Fruit fly (Drosophila melanogaster) whole organism, embryonic: Measurements from ENCODE around the gene dsx.

Source experiments
- Asciz ChIP-seq: fragments of 200-800 bp; sonication (Bioruptor generic); optimal IDR thresholded peaks from 2 replicates; lab custom pipeline; 2017; ENCODE audit warnings: missing biosample characterization, mild to moderate bottlenecking, missing genetic modification characterization, missing genetic modification reagents
- Atf-2 ChIP-seq: fragments of 200-800 bp; sonication (Bioruptor generic); optimal IDR thresholded peaks from 2 replicates; lab custom pipeline; 2016; ENCODE audit warnings: missing biosample characterization, missing genetic modification characterization
- B-H2 ChIP-seq: fragments of 200-800 bp; sonication (Bioruptor generic); optimal IDR thresholded peaks from 2 replicates; lab custom pipeline; 2018; ENCODE audit warnings: missing biosample characterization, mild to moderate bottlenecking, missing genetic modification characterization
- Bteb2 ChIP-seq: fragments of 200-800 bp; sonication (Bioruptor generic); optimal IDR thresholded peaks from 2 replicates; lab custom pipeline; 2016; ENCODE audit warnings: missing biosample characterization, missing genetic modification characterization
- CG10267 ChIP-seq: fragments of 200-800 bp; sonication (Bioruptor generic); optimal IDR thresholded peaks from 2 replicates; lab custom pipeline; 2018; ENCODE audit warnings: missing biosample characterization, mild to moderate bottlenecking, missing genetic modification characterization, moderate library complexity
- CG10321 ChIP-seq: fragments of 200-800 bp; sonication (Bioruptor generic); IDR thresholded peaks from 2 replicates; pipeline ENCODE4 v1.3.6; 2022; ENCODE audit warnings: missing biosample characterization, missing genetic modification characterization
- CG13123 ChIP-seq: fragments of 200-800 bp; sonication (Bioruptor generic); optimal IDR thresholded peaks from 2 replicates; lab custom pipeline; 2016; ENCODE audit warnings: missing biosample characterization, missing genetic modification characterization
- CG13296 ChIP-seq: fragments of 200-800 bp; sonication (Bioruptor generic); optimal IDR thresholded peaks from 3 replicates; lab custom pipeline; 2018; ENCODE audit warnings: missing biosample characterization, mild to moderate bottlenecking, missing genetic modification characterization
- CG2199 ChIP-seq: fragments of 200-800 bp; sonication (Bioruptor generic); IDR thresholded peaks from 3 replicates; pipeline ENCODE4 v1.3.6; 2022; ENCODE audit warnings: missing biosample characterization, missing genetic modification characterization
- CG31365 ChIP-seq: fragments of 200-800 bp; sonication (Bioruptor generic); optimal IDR thresholded peaks from 2 replicates; lab custom pipeline; 2018; ENCODE audit warnings: missing biosample characterization, mild to moderate bottlenecking, missing genetic modification characterization
- CG3407 ChIP-seq: fragments of 200-800 bp; sonication (Bioruptor generic); optimal IDR thresholded peaks from 2 replicates; lab custom pipeline; 2018; ENCODE audit warnings: missing biosample characterization, mild to moderate bottlenecking, missing genetic modification characterization
- CG6254 ChIP-seq: fragments of 200-800 bp; sonication (Bioruptor generic); optimal IDR thresholded peaks from 3 replicates; lab custom pipeline; 2017; ENCODE audit warnings: mild to moderate bottlenecking, missing biosample characterization, missing genetic modification reagents, missing genetic modification characterization
- CG6654 ChIP-seq: fragments of 200-800 bp; sonication (Bioruptor generic); optimal IDR thresholded peaks from 2 replicates; lab custom pipeline; 2017; ENCODE audit warnings: missing biosample characterization, mild to moderate bottlenecking, missing genetic modification characterization
- CG6813 ChIP-seq: fragments of 200-800 bp; sonication (Bioruptor generic); optimal IDR thresholded peaks from 2 replicates; lab custom pipeline; 2017; ENCODE audit warnings: missing biosample characterization, missing genetic modification characterization, mild to moderate bottlenecking, moderate library complexity, missing genetic modification reagents
- CG7963 ChIP-seq: fragments of 200-800 bp; sonication (Bioruptor generic); IDR thresholded peaks from 3 replicates; pipeline ENCODE4 v1.3.6; 2022; ENCODE audit warnings: missing biosample characterization, missing genetic modification characterization; ENCODE audit not compliant: partially characterized antibody
- CG8765 ChIP-seq: fragments of 200-800 bp; sonication (Bioruptor generic); IDR thresholded peaks from 2 replicates; pipeline ENCODE4 v1.3.6; 2022; ENCODE audit warnings: missing biosample characterization, missing genetic modification characterization
- CoRest ChIP-seq: fragments of 200-800 bp; sonication (Bioruptor generic); optimal IDR thresholded peaks from 3 replicates; lab custom pipeline; 2018; ENCODE audit warnings: missing biosample characterization, mild to moderate bottlenecking, missing genetic modification characterization, moderate library complexity
- Hand ChIP-seq: fragments of 200-800 bp; sonication (Bioruptor generic); optimal IDR thresholded peaks from 2 replicates; lab custom pipeline; 2017; ENCODE audit warnings: mild to moderate bottlenecking, missing biosample characterization, missing genetic modification reagents, missing genetic modification characterization
- Mad ChIP-seq: fragments of 200-800 bp; sonication (Bioruptor generic); optimal IDR thresholded peaks from 2 replicates; lab custom pipeline; 2016; ENCODE audit warnings: missing biosample characterization, missing genetic modification characterization
- Max ChIP-seq: fragments of 200-800 bp; sonication (Bioruptor generic); optimal IDR thresholded peaks from 2 replicates; lab custom pipeline; 2016; ENCODE audit warnings: missing biosample characterization, mild to moderate bottlenecking, missing genetic modification characterization
- Nf-YB ChIP-seq: fragments of 200-800 bp; sonication (Bioruptor generic); optimal IDR thresholded peaks from 3 replicates; lab custom pipeline; 2019; ENCODE audit warnings: missing biosample characterization, mild to moderate bottlenecking, missing genetic modification characterization, moderate library complexity
- Poxn ChIP-seq: fragments of 200-800 bp; sonication (Bioruptor generic); IDR thresholded peaks from 2 replicates; pipeline ENCODE4 v1.3.6; 2022; ENCODE audit warnings: missing biosample characterization, missing genetic modification characterization
- Side ChIP-seq: fragments of 200-800 bp; sonication (Bioruptor generic); optimal IDR thresholded peaks from 2 replicates; lab custom pipeline; 2016; ENCODE audit warnings: missing biosample characterization, missing genetic modification characterization
- Sry-δ ChIP-seq: fragments of 200-800 bp; sonication (Bioruptor generic); optimal IDR thresholded peaks from 2 replicates; lab custom pipeline; 2016; ENCODE audit warnings: missing biosample characterization, missing genetic modification characterization
- aop ChIP-seq: fragments of 200-800 bp; sonication (Bioruptor generic); IDR thresholded peaks from 2 replicates; pipeline ENCODE4 v1.3.6; 2022; ENCODE audit warnings: missing biosample characterization, missing genetic modification characterization
- ara ChIP-seq: fragments of 200-800 bp; sonication (Bioruptor generic); IDR thresholded peaks from 2 replicates; pipeline ENCODE4 v1.3.6; 2022; ENCODE audit warnings: missing biosample characterization, missing genetic modification characterization
- ase ChIP-seq: fragments of 200-800 bp; sonication (Bioruptor generic); IDR thresholded peaks from 3 replicates; pipeline ENCODE4 v1.3.6; 2022; ENCODE audit warnings: missing biosample characterization, missing genetic modification characterization
- br ChIP-seq: fragments of >200 bp; optimal IDR thresholded peaks from 2 replicates; lab custom pipeline; 2017
- cas ChIP-seq: fragments of 200-800 bp; sonication (Bioruptor generic); IDR thresholded peaks from 2 replicates; pipeline ENCODE4 v1.3.6; 2022; ENCODE audit warnings: missing biosample characterization, missing genetic modification characterization
- chinmo ChIP-seq: fragments of 200-800 bp; sonication (Bioruptor generic); IDR thresholded peaks from 4 replicates; pipeline ENCODE4 v1.3.6; 2022; ENCODE audit warnings: missing biosample characterization, missing genetic modification characterization; ENCODE audit not compliant: partially characterized antibody
- ci ChIP-seq: fragments of 200-800 bp; sonication (Bioruptor generic); IDR thresholded peaks from 3 replicates; pipeline ENCODE4 v1.3.6; 2022; ENCODE audit warnings: missing biosample characterization, missing genetic modification characterization
- cwo ChIP-seq: fragments of 200-800 bp; sonication (Bioruptor generic); optimal IDR thresholded peaks from 3 replicates; lab custom pipeline; 2017; ENCODE audit warnings: missing biosample characterization, missing genetic modification characterization, mild to moderate bottlenecking, moderate library complexity, missing genetic modification reagents
- fd96Cb ChIP-seq: fragments of 200-800 bp; sonication (Bioruptor generic); optimal IDR thresholded peaks from 2 replicates; lab custom pipeline; 2018; ENCODE audit warnings: missing biosample characterization, mild to moderate bottlenecking, missing genetic modification characterization, moderate library complexity
- h ChIP-seq: fragments of >200 bp; optimal IDR thresholded peaks from 2 replicates; lab custom pipeline; 2017
- hbn ChIP-seq: fragments of 200-800 bp; sonication (Bioruptor generic); IDR thresholded peaks from 2 replicates; pipeline ENCODE4 v1.3.6; 2022; ENCODE audit warnings: missing biosample characterization, missing genetic modification characterization; ENCODE audit not compliant: partially characterized antibody
- ind ChIP-seq: fragments of 200-800 bp; sonication (Bioruptor generic); optimal IDR thresholded peaks from 3 replicates; lab custom pipeline; 2016; ENCODE audit warnings: missing biosample characterization, missing genetic modification characterization
- klu ChIP-seq: fragments of 200-800 bp; sonication (Bioruptor generic); IDR thresholded peaks from 2 replicates; pipeline ENCODE4 v1.3.6; 2022; ENCODE audit warnings: missing biosample characterization, missing genetic modification characterization
- kni ChIP-seq: fragments of 200-800 bp; sonication (Bioruptor generic); optimal IDR thresholded peaks from 3 replicates; lab custom pipeline; 2017; ENCODE audit warnings: mild to moderate bottlenecking, missing biosample characterization, missing genetic modification reagents, missing genetic modification characterization
- knrl ChIP-seq: fragments of 200-800 bp; sonication (Bioruptor generic); IDR thresholded peaks from 3 replicates; pipeline ENCODE4 v1.3.6; 2022; ENCODE audit warnings: missing biosample characterization, missing genetic modification characterization; ENCODE audit not compliant: partially characterized antibody
- lola ChIP-seq, 3 experiments: fragments of >200 bp in 2 of 3; fragments of 200-800 bp in 1 of 3; sonication (Bioruptor generic) in 1 of 3; optimal IDR thresholded peaks; 2 replicates each; lab custom pipeline; 2017 to 2019; ENCODE audit warnings: missing biosample characterization in 3 of 3, missing genetic modification characterization in 3 of 3, mild to moderate bottlenecking in 1 of 3, moderate library complexity in 1 of 3
- mirr ChIP-seq: fragments of 200-800 bp; sonication (Bioruptor generic); optimal IDR thresholded peaks from 3 replicates; lab custom pipeline; 2018; ENCODE audit warnings: missing biosample characterization, mild to moderate bottlenecking, missing genetic modification characterization
- mld ChIP-seq: fragments of 200-800 bp; sonication (Bioruptor generic); IDR thresholded peaks from 3 replicates; pipeline ENCODE4 v1.3.6; 2022; ENCODE audit warnings: missing biosample characterization, missing genetic modification characterization; ENCODE audit not compliant: partially characterized antibody
- oc ChIP-seq: fragments of 200-800 bp; sonication (Bioruptor generic); optimal IDR thresholded peaks from 2 replicates; lab custom pipeline; 2018; ENCODE audit warnings: missing biosample characterization, mild to moderate bottlenecking, missing genetic modification characterization, moderate library complexity
- pita ChIP-seq: fragments of 200-800 bp; sonication (Bioruptor generic); optimal IDR thresholded peaks from 2 replicates; lab custom pipeline; 2017; ENCODE audit warnings: missing biosample characterization, mild to moderate bottlenecking, missing genetic modification characterization
- rib ChIP-seq: fragments of 200-800 bp; sonication (Bioruptor generic); IDR thresholded peaks from 2 replicates; pipeline ENCODE4 v1.3.6; 2022; ENCODE audit warnings: missing biosample characterization, missing genetic modification characterization
- seq ChIP-seq: fragments of 200-800 bp; sonication (Bioruptor generic); IDR thresholded peaks from 2 replicates; pipeline ENCODE4 v1.3.6; 2022; ENCODE audit warnings: missing biosample characterization, missing genetic modification characterization
- shn ChIP-seq: fragments of 200-800 bp; sonication (Bioruptor generic); optimal IDR thresholded peaks from 3 replicates; lab custom pipeline; 2016; ENCODE audit warnings: missing biosample characterization, missing genetic modification characterization
- sima ChIP-seq: fragments of 200-800 bp; sonication (Bioruptor generic); optimal IDR thresholded peaks from 2 replicates; lab custom pipeline; 2016; ENCODE audit warnings: missing biosample characterization, missing genetic modification characterization
- slou ChIP-seq: fragments of 200-800 bp; sonication (Bioruptor generic); optimal IDR thresholded peaks from 3 replicates; lab custom pipeline; 2016; ENCODE audit warnings: missing biosample characterization, missing genetic modification characterization
- sna ChIP-seq: fragments of 200-800 bp; sonication (Bioruptor generic); IDR thresholded peaks from 2 replicates; pipeline ENCODE4 v1.3.6; 2022; ENCODE audit warnings: missing biosample characterization, missing genetic modification characterization; ENCODE audit not compliant: partially characterized antibody
- yki ChIP-seq: fragments of >200 bp; optimal IDR thresholded peaks from 3 replicates; lab custom pipeline; 2018

dsx gene

DNA sequence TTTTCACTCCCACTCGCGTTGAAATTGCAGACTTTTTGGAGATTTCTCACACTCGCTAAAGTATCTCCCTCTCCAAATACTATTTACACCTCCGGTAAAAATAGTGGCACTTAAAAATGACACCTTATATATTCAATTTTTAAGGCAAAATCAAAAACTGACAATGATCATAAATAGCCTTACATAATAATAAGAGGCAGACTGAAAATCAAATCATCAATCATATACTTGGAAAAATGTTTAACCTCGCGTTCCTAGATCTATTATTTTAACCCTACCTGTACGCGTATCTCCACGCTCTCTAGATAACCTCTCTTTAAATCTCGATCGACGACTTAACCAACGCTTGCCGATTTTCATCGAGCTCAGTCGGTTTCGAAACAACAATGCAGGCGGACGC, 71.8 kb downstream of the dsx start (continued):
- TF ChIP-seq CoRest (tag; lab: Kevin White, UChicago) (peak; percentile 71), CG10321 (GFP tag; lab: Robert Waterston, UW) (no peak), Hand (GFP tag; lab: Kevin White, UChicago) (peak; percentile 57), CG6654 (GFP tag; lab: Kevin White, UChicago) (no peak), h (no peak), CG13123 (GFP tag; lab: Kevin White, UChicago) (no peak), CG7963 (GFP tag; lab: Robert Waterston, UW) (no peak), CG6254 (GFP tag; lab: Kevin White, UChicago) (peak; percentile 15), sna (GFP tag; lab: Robert Waterston, UW) (no peak), Side (GFP tag; lab: Kevin White, UChicago) (peak; percentile 61), rib (GFP tag; lab: Robert Waterston, UW) (peak; percentile 45), kni (GFP tag; lab: Kevin White, UChicago) (no peak), fd96Cb (tag; lab: Kevin White, UChicago) (peak; percentile 16), yki (lab: Kevin White, UChicago) (no peak), Bteb2 (peak; percentile 32), mirr (GFP tag; lab: Kevin White, UChicago) (no peak), Poxn (GFP tag; lab: Robert Waterston, UW) (0 out of 2 replicates have a peak, but pooled peaks have one; percentile 12), CG2199 (GFP tag; lab: Robert Waterston, UW) (no peak), ci (GFP tag; lab: Robert Waterston, UW) (peak; percentile 44; the same call in 1 of the 3 replicates), B-H2 (GFP tag; lab: Kevin White, UChicago) (no peak), oc (no peak), ind (GFP tag; lab: Kevin White, UChicago) (peak; percentile 71), lola (GFP tag; optimal IDR thresholded peaks at IDR 0.05; lab: Kevin White, UChicago) (no peak), sima (no peak), knrl (no peak), hbn (no peak), CG13296 (peak; percentile 69), br (lab: Kevin White, UChicago) (no peak), seq (GFP tag; lab: Robert Waterston, UW) (peak; percentile 65; the same call in 1 of the 2 replicates), mld (GFP tag; lab: Robert Waterston, UW) (no peak), Max (GFP tag; lab: Kevin White, UChicago) (peak; percentile 62), CG8765 (GFP tag; lab: Robert Waterston, UW) (no peak; the same call in 1 of the 2 replicates), Asciz (peak; percentile 54), CG31365 (tag; lab: Kevin White, UChicago) (peak; percentile 40), CG10267 (peak; percentile 49), cwo (peak; percentile 77), CG6813 (peak; percentile 70), cas (GFP tag; lab: Robert Waterston, UW) (peak; percentile 79), Sry-δ (GFP tag; lab: Kevin White, UChicago) (peak; percentile 10), ase (GFP tag; lab: Robert Waterston, UW) (peak; percentile 63; the same call in 2 of the 3 replicates), klu (GFP tag; lab: Robert Waterston, UW) (0 out of 2 replicates have a peak, but pooled peaks have one; percentile 33), pita (no peak), shn (no peak), slou (no peak), aop (GFP tag; lab: Robert Waterston, UW) (no peak), Atf-2 (no peak), Nf-YB (GFP tag; lab: Kevin White, UChicago) (no peak), ara (GFP tag; lab: Robert Waterston, UW) (peak; percentile 68; the same call in 1 of the 2 replicates), Mad (GFP tag; lab: Kevin White, UChicago) (no peak), CG3407 (GFP tag; lab: Kevin White, UChicago) (no peak), chinmo (GFP tag; lab: Robert Waterston, UW) (no peak)
